Fruit fly (Drosophila melanogaster): ENCODE data around the gene Clp.

DNA sequence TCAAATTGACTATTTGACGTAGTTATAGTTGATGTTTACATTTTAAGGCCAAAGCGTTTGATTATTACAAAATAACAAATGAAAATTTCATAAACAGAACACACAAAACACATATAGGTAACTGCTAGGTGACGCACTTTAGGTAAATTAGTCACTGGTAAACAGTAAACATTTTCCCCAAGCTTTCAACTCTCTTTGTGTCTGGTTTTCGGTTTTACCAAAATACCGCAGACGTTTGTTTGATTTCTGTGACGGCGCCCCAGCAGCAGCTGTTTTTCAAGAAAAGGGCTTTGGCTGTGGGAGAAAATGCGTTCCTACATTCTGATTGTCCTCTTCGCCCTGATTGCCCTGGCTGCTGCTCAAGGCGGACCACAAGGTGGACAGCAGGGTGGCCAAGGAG lies 43.5 kb upstream of the Clp start, which contains the start of gene CG13946:
- TF ChIP-seq CG12605 (GFP tag; IDR thresholded peaks at IDR 0.05) (no peak), Pif1A (GFP tag; optimal IDR thresholded peaks at IDR 0.05) (no peak), CG8159 (tag; optimal IDR thresholded peaks at IDR 0.05) (no peak), CG8301 (tag; optimal IDR thresholded peaks at IDR 0.05) (no peak), CG15710 (tag; optimal IDR thresholded peaks at IDR 0.05) (no peak), CG34367 (tag; optimal IDR thresholded peaks at IDR 0.05) (no peak), EcR (GFP tag; optimal IDR thresholded peaks at IDR 0.05) (no peak), CG32121 (GFP tag; IDR thresholded peaks at IDR 0.05) (no peak), fd96Ca (GFP tag; IDR thresholded peaks at IDR 0.05) (no peak)

Data from whole organism, pupa.